1 fruit fly cellular context compared by ENCODE assay signal in genomic region chrX:6109872-6110271, dm6.
TF ChIP-seq lines count a peak whose summit lies in the region.

No protein-coding gene starts in this region.

TF ChIP-seq in whole organism, embryonic, 481 proteins besides CTCF, POLR2A, EP300 and RAD21 (continued from another document):
- peak; percentile 14 for TF ChIP-seq CG17829 (tag; optimal IDR thresholded peaks at IDR 0.05; lab: Kevin White, UChicago)
- peak; percentile 64 for TF ChIP-seq slbo (GFP tag; IDR thresholded peaks at IDR 0.05; lab: Robert Waterston, UW)
- TF ChIP-seq Poxn (GFP tag; IDR thresholded peaks at IDR 0.05; lab: Robert Waterston, UW), result no peak
- no peak for TF ChIP-seq GATAe (GFP tag; conservative IDR thresholded peaks at IDR 0.05; lab: Robert Waterston, UW)
- TF ChIP-seq CG3065 (GFP tag; optimal IDR thresholded peaks at IDR 0.05; lab: Kevin White, UChicago), result no peak
- no peak for TF ChIP-seq Hr78 (GFP tag; optimal IDR thresholded peaks at IDR 0.05; lab: Kevin White, UChicago)
- no peak for TF ChIP-seq CG33557 (GFP tag; optimal IDR thresholded peaks at IDR 0.05; lab: Kevin White, UChicago)
- TF ChIP-seq fru (optimal IDR thresholded peaks at IDR 0.05; lab: Kevin White, UChicago), result no peak
- TF ChIP-seq p53 (GFP tag; optimal IDR thresholded peaks at IDR 0.05; lab: Kevin White, UChicago), result no peak
- no peak for TF ChIP-seq Sox100B (GFP tag; optimal IDR thresholded peaks at IDR 0.05; lab: Kevin White, UChicago)
- peak; percentile 18 for TF ChIP-seq fd96Cb (tag; optimal IDR thresholded peaks at IDR 0.05; lab: Kevin White, UChicago)
- TF ChIP-seq CG2712 (tag; optimal IDR thresholded peaks at IDR 0.05; lab: Kevin White, UChicago), result peak; percentile 23
- TF ChIP-seq so (GFP tag; IDR thresholded peaks at IDR 0.05; lab: Robert Waterston, UW), result no peak
- no peak for TF ChIP-seq CG6689 (GFP tag; IDR thresholded peaks at IDR 0.05; lab: Robert Waterston, UW)
- peak; percentile 69 for TF ChIP-seq CG6272 (GFP tag; IDR thresholded peaks at IDR 0.05; lab: Robert Waterston, UW)
- no peak for TF ChIP-seq Hmx (GFP tag; optimal IDR thresholded peaks at IDR 0.05; lab: Kevin White, UChicago)
- TF ChIP-seq CG9817 (tag; optimal IDR thresholded peaks at IDR 0.05; lab: Kevin White, UChicago), result peak; percentile 36
- peak; percentile 6 for TF ChIP-seq pb (GFP tag; optimal IDR thresholded peaks at IDR 0.05; lab: Kevin White, UChicago)
- no peak; the same call in 1 of the 2 replicates for TF ChIP-seq toy (GFP tag; IDR thresholded peaks at IDR 0.05; lab: Robert Waterston, UW)
- no peak for TF ChIP-seq CG10462 (GFP tag; optimal IDR thresholded peaks at IDR 0.05; lab: Kevin White, UChicago)
- no peak; the same call in 2 of the 3 replicates for TF ChIP-seq C15 (GFP tag; IDR thresholded peaks at IDR 0.05; lab: Robert Waterston, UW)
- peak; percentile 48 for TF ChIP-seq bcd (GFP tag; optimal IDR thresholded peaks at IDR 0.05; lab: Kevin White, UChicago)
- no peak for TF ChIP-seq Dad (GFP tag; optimal IDR thresholded peaks at IDR 0.05; lab: Kevin White, UChicago)
- no peak for TF ChIP-seq CG6854 (GFP tag; optimal IDR thresholded peaks at IDR 0.05; lab: Kevin White, UChicago)
- no peak for TF ChIP-seq CG17568 (GFP tag; optimal IDR thresholded peaks at IDR 0.05; lab: Kevin White, UChicago)
- no peak for TF ChIP-seq sug (tag; optimal IDR thresholded peaks at IDR 0.05; lab: Kevin White, UChicago)
- TF ChIP-seq NfI (GFP tag; optimal IDR thresholded peaks at IDR 0.05; lab: Kevin White, UChicago), result peak; percentile 57
- TF ChIP-seq ac (GFP tag; optimal IDR thresholded peaks at IDR 0.05; lab: Kevin White, UChicago), result no peak
- 0 out of 3 replicates have a peak, but pooled peaks have one; percentile 29 for TF ChIP-seq CG11560 (tag; IDR thresholded peaks at IDR 0.05; lab: Robert Waterston, UW)
- TF ChIP-seq CG12236 (GFP tag; optimal IDR thresholded peaks at IDR 0.05; lab: Kevin White, UChicago), result no peak
- no peak for TF ChIP-seq Trl (optimal IDR thresholded peaks at IDR 0.05; lab: Kevin White, UChicago)
- TF ChIP-seq Trl (GFP tag; optimal IDR thresholded peaks at IDR 0.05; lab: Kevin White, UChicago), result peak; percentile 31
- TF ChIP-seq CG6813 (GFP tag; optimal IDR thresholded peaks at IDR 0.05; lab: Kevin White, UChicago), result peak; percentile 37
- TF ChIP-seq Dll (GFP tag; IDR thresholded peaks at IDR 0.05; lab: Robert Waterston, UW; ENCODE audit: partially characterized antibody), result no peak
- peak; percentile 34 for TF ChIP-seq CG18619 (GFP tag; optimal IDR thresholded peaks at IDR 0.05; lab: Kevin White, UChicago)
- peak; percentile 36; the same call in 1 of the 3 replicates for TF ChIP-seq CG16813 (GFP tag; IDR thresholded peaks at IDR 0.05; lab: Robert Waterston, UW; ENCODE audit: partially characterized antibody)
- TF ChIP-seq CG3847 (GFP tag; IDR thresholded peaks at IDR 0.05; lab: Robert Waterston, UW), result peak; percentile 57
- TF ChIP-seq hkb (optimal IDR thresholded peaks at IDR 0.05; lab: Kevin White, UChicago), result no peak
- no peak for TF ChIP-seq hkb (GFP tag; IDR thresholded peaks at IDR 0.05; lab: Robert Waterston, UW)
- no peak for TF ChIP-seq wek (GFP tag; optimal IDR thresholded peaks at IDR 0.05; lab: Kevin White, UChicago)
- TF ChIP-seq BtbVII (GFP tag; optimal IDR thresholded peaks at IDR 0.05; lab: Kevin White, UChicago), result no peak
- no peak for TF ChIP-seq CG30020 (tag; optimal IDR thresholded peaks at IDR 0.05; lab: Kevin White, UChicago)
- no peak for TF ChIP-seq kni (GFP tag; optimal IDR thresholded peaks at IDR 0.05; lab: Kevin White, UChicago)
- TF ChIP-seq Aef1 (GFP tag; IDR thresholded peaks at IDR 0.05; lab: Robert Waterston, UW), result peak; percentile 47; the same call in 1 of the 3 replicates
